Worm (Caenorhabditis elegans): ENCODE results near the gene rilp-1.

The rilp-1 gene

DNA sequence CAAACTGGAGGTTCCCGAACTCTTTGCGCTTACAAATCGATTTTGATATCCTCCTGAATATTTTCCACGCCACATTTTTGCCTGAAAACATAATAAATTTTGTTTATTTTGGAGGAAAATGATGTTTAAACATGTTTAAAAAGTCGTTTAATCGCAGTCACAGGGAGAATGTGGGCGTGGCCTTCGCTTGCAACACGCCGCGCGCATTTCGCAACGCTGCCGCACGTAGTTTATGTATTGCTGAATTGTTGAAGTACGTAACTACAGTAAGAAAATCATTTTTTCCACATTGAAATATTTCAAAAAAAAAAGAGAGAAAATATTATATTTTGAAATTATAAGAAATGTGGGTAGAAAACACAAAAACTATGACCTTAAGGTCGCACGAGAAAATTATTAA, 28.3 kb downstream of the rilp-1 start, which contains the start of gene C46F11.4 (continued):
- no peak for TF ChIP-seq egl-27 (tag; optimal IDR thresholded peaks at IDR 0.05)
- no peak for TF ChIP-seq aha-1 (tag; optimal IDR thresholded peaks at IDR 0.05)
- no peak for TF ChIP-seq mdl-1 (tag; optimal IDR thresholded peaks at IDR 0.05)
- TF ChIP-seq rnt-1 (tag; optimal IDR thresholded peaks at IDR 0.05): no peak
- peak in 2 of 3 experiments; percentile 36 to 41 for TF ChIP-seq dpl-1 (GFP tag; optimal IDR thresholded peaks at IDR 0.05)
- TF ChIP-seq ama-1 (optimal IDR thresholded peaks at IDR 0.05): no peak
- TF ChIP-seq fkh-8 (tag; optimal IDR thresholded peaks at IDR 0.05): no peak
- peak in 1 of 6 experiments; percentile 25 for TF ChIP-seq elt-3 (tag; optimal IDR thresholded peaks at IDR 0.05)
- TF ChIP-seq fkh-4 (tag; optimal IDR thresholded peaks at IDR 0.05; ENCODE audit: borderline replicate concordance): no peak
- TF ChIP-seq C34B4.2 (tag; optimal IDR thresholded peaks at IDR 0.05): no peak
- TF ChIP-seq C04F5.9 (tag; optimal IDR thresholded peaks at IDR 0.05): no peak
- TF ChIP-seq nhr-71 (tag; optimal IDR thresholded peaks at IDR 0.05): peak; percentile 60
- peak; percentile 49 for TF ChIP-seq nhr-47 (tag; optimal IDR thresholded peaks at IDR 0.05)
- no peak for TF ChIP-seq ceh-8 (GFP tag; optimal IDR thresholded peaks at IDR 0.05)
- no peak for TF ChIP-seq ces-1 (GFP tag; optimal IDR thresholded peaks at IDR 0.05)
- no peak for TF ChIP-seq hlh-17 (GFP tag; optimal IDR thresholded peaks at IDR 0.05; ENCODE audit: borderline replicate concordance)
- TF ChIP-seq unc-130 (tag; optimal IDR thresholded peaks at IDR 0.05): peak; percentile 23
- TF ChIP-seq nhr-20 (tag; optimal IDR thresholded peaks at IDR 0.05): peak; percentile 54

DNA sequence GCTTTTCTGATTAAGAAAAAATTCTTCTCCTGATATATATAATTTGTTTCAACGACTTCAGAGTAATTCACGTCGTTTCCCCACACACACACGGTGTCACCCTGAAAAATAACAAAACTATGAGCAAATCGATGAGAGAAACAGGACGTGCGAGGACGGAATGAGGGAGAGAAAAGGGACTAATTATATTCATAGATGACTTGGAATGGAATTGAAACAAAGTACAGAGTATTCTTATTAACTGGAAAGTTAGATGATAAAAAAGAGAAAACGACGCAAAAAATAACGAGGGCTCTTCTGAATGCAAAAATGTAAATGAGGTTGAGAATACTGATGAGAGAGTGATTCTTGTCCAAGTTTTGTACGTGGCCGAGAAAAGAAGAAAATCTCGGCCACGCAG, 34.4 kb downstream of the rilp-1 start, which contains the start of gene C46F11.6:
TSS of gene C46F11.6 (minus strand) at position 101 of the 400 bp plus-strand sequence.
- TF ChIP-seq nhr-11 (tag; optimal IDR thresholded peaks at IDR 0.05): no peak
- no peak for TF ChIP-seq ceh-8 (GFP tag; optimal IDR thresholded peaks at IDR 0.05)
- no peak for TF ChIP-seq grh-1 (GFP tag; IDR thresholded peaks at IDR 0.05)
- TF ChIP-seq jun-1 (tag; optimal IDR thresholded peaks at IDR 0.05): no peak
- no peak for TF ChIP-seq ets-5 (GFP tag; IDR thresholded peaks at IDR 0.05)

DNA sequence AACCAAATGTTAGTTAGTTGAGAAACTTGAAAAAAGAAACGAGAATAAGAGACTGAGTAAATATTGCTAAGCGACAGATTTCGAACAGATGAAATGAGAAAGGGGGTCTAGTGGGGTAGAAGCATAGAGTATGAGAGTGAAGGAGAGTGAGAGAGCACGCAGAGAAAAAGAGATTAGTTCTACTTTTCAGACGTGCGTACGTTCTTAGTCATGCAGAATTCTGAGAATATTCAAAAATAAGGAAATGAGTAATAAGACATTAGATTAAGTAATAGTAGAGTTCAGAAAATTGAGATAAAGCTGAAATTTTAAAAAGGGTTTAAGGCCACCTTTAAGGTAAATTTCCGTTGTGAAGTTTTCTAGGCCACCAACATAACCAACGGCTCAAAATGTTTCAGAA, 35.0 kb downstream of the rilp-1 start:
- TF ChIP-seq egl-13 (tag; optimal IDR thresholded peaks at IDR 0.05): peak; percentile 57
- peak; percentile 59 for TF ChIP-seq nhr-71 (tag; optimal IDR thresholded peaks at IDR 0.05)
- TF ChIP-seq mep-1 (tag; optimal IDR thresholded peaks at IDR 0.05): no peak
- no peak for TF ChIP-seq dpl-1 (GFP tag; optimal IDR thresholded peaks at IDR 0.05)
- TF ChIP-seq mdl-1 (tag; optimal IDR thresholded peaks at IDR 0.05): no peak
- TF ChIP-seq snu-23 (GFP tag; optimal IDR thresholded peaks at IDR 0.05): no peak
- no peak for TF ChIP-seq mab-9 (GFP tag; IDR thresholded peaks at IDR 0.05)
- TF ChIP-seq sptf-1 (tag; optimal IDR thresholded peaks at IDR 0.05): no peak
- TF ChIP-seq ceh-88 (GFP tag; IDR thresholded peaks at IDR 0.05): no peak
- no peak for TF ChIP-seq C16A3.4 (tag; optimal IDR thresholded peaks at IDR 0.05)
- no peak for TF ChIP-seq mef-2 (tag; optimal IDR thresholded peaks at IDR 0.05)
- TF ChIP-seq lsy-2 (tag; optimal IDR thresholded peaks at IDR 0.05): peak; percentile 13 to 18
- no peak for TF ChIP-seq C04F5.9 (tag; optimal IDR thresholded peaks at IDR 0.05)
- TF ChIP-seq unc-86 (tag; optimal IDR thresholded peaks at IDR 0.05): peak; percentile 11
- peak; percentile 47 for TF ChIP-seq lin-14 (GFP tag; optimal IDR thresholded peaks at IDR 0.05)
- TF ChIP-seq sox-4 (tag; optimal IDR thresholded peaks at IDR 0.05): no peak
- TF ChIP-seq grh-1 (GFP tag; IDR thresholded peaks at IDR 0.05): no peak
- TF ChIP-seq fkh-8 (tag; optimal IDR thresholded peaks at IDR 0.05): peak; percentile 82
- peak; percentile 71 for TF ChIP-seq nhr-47 (tag; optimal IDR thresholded peaks at IDR 0.05)
- no peak for TF ChIP-seq nhr-84 (tag; optimal IDR thresholded peaks at IDR 0.05)
- peak in 1 of 3 experiments; percentile 9 for TF ChIP-seq ceh-82 (tag; optimal IDR thresholded peaks at IDR 0.05)
- TF ChIP-seq elt-3 (tag; optimal IDR thresholded peaks at IDR 0.05): no peak
- no peak for TF ChIP-seq lin-13 (GFP tag; optimal IDR thresholded peaks at IDR 0.05)
- peak; percentile 3 for TF ChIP-seq nhr-77 (tag; optimal IDR thresholded peaks at IDR 0.05)
- no peak for TF ChIP-seq nhr-20 (tag; optimal IDR thresholded peaks at IDR 0.05)
- no peak for TF ChIP-seq zag-1 (tag; optimal IDR thresholded peaks at IDR 0.05)
- TF ChIP-seq dsc-1 (tag; optimal IDR thresholded peaks at IDR 0.05): peak; percentile 90
- TF ChIP-seq ztf-11 (tag; optimal IDR thresholded peaks at IDR 0.05): no peak
- peak; percentile 34 for TF ChIP-seq swsn-7 (tag; optimal IDR thresholded peaks at IDR 0.05)

Measured in whole organism, L1 larva.